Worm (Caenorhabditis elegans) whole organism, L4/young adult: ENCODE measurements around the gene spv-1.
A peak's percentile ranks its signal among the peaks of the same experiment; 100 is the strongest.

Source experiments
- W03F9.2 ChIP-seq: fragments of 150-350 bp; optimal IDR thresholded peaks from 2 replicates; lab custom pipeline; 2014; ENCODE audit warnings: missing biosample characterization, missing genetic modification characterization
- dao-5 ChIP-seq: sonication (generic microtip); optimal IDR thresholded peaks from 2 replicates; lab custom pipeline; 2016; ENCODE audit warnings: missing genotype, missing genetic modification characterization, moderate library complexity, missing compliant biosample characterization
- him-1 ChIP-seq: sonication (generic microtip); optimal IDR thresholded peaks from 2 replicates; lab custom pipeline; 2016; ENCODE audit warnings: missing genotype, missing genetic modification reagents, missing genetic modification characterization, missing compliant biosample characterization

spv-1 gene

ce11 chrII:7938078-7938477 is 9.6 kb upstream of the spv-1 start, which contains the start of gene ZK669.2:
Gene ZK669.2, minus strand, starts transcription at chrII:7938178.
- no peak for TF ChIP-seq W03F9.2 (tag; lab: Kevin White, UChicago)
- no peak for TF ChIP-seq dao-5
- no peak for TF ChIP-seq him-1 (tag; lab: Kevin White, UChicago)

DNA sequence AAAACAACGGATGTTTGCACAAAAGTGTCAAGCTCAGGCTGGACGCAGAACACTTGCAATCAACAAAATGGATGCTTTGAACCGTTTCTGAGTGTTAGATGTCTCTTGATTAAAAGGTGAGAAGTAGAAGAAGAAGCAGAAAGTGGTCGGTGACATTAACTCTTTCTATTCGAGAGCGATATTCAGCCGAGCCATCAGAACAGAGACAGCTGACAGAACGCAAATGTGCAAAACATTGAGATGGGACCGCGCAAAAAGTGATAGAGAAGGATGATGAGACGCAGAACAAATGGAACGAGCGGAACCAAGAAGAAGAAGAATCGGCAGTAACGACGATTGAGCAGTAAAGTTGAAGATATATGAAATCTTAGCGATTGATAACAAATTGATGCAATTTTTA is 7.1 kb upstream of the spv-1 start:
- no peak for TF ChIP-seq dao-5
- no peak for TF ChIP-seq him-1 (tag; lab: Kevin White, UChicago)
- no peak for TF ChIP-seq W03F9.2 (tag; lab: Kevin White, UChicago)

- TF ChIP-seq him-1 (tag; lab: Kevin White, UChicago) = no peak
- no peak for TF ChIP-seq W03F9.2 (tag; lab: Kevin White, UChicago)
- TF ChIP-seq dao-5 = no peak
Measured at ce11 chrII:7930671-7931070, 2.2 kb upstream of the spv-1 start.

ce11 chrII:7921155-7921554 is 7.3 kb downstream of the spv-1 start:
- TF ChIP-seq him-1 (tag; lab: Kevin White, UChicago) = no peak
- TF ChIP-seq dao-5 = no peak
- no peak for TF ChIP-seq W03F9.2 (tag; lab: Kevin White, UChicago)

DNA sequence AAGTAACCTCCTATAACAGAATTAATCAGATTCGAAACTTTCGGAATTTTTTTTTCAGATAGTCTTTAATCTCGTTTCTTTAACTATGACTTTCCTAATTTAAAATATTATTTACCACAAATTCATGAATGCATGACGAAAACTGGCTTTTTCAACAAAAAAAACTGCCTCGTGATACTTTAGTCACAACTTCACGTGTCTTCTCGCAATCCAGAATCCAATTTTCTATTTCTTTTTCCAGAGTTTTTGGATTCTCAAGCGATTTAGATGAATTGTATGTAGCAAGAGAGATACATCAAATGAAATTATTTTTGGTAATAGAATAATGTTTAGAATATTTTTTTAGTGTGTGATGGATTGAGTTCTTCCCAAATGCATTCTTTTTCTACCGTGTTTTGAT is 8.3 kb downstream of the spv-1 start:
- TF ChIP-seq W03F9.2 (tag; lab: Kevin White, UChicago) = no peak

ce11 chrII:7911015-7911414 is 17.5 kb downstream of the spv-1 start, which contains the start of gene ZK675.4:
Gene ZK675.4, plus strand, starts transcription at chrII:7911315.
- TF ChIP-seq him-1 (tag; lab: Kevin White, UChicago) (no peak), dao-5 (no peak), W03F9.2 (tag; lab: Kevin White, UChicago) (no peak)

- TF ChIP-seq W03F9.2 (tag; lab: Kevin White, UChicago) (no peak), dao-5 (no peak)
Measured at ce11 chrII:7907539-7907997, 20.9 kb downstream of the spv-1 start, which contains the start of gene best-23. Gene best-23, minus strand, starts transcription at chrII:7907589.

ce11 chrII:7901990-7902389 is 26.5 kb downstream of the spv-1 start:
- no peak for TF ChIP-seq him-1 (tag; lab: Kevin White, UChicago)
- TF ChIP-seq dao-5 = no peak
- no peak for TF ChIP-seq W03F9.2 (tag; lab: Kevin White, UChicago)

DNA sequence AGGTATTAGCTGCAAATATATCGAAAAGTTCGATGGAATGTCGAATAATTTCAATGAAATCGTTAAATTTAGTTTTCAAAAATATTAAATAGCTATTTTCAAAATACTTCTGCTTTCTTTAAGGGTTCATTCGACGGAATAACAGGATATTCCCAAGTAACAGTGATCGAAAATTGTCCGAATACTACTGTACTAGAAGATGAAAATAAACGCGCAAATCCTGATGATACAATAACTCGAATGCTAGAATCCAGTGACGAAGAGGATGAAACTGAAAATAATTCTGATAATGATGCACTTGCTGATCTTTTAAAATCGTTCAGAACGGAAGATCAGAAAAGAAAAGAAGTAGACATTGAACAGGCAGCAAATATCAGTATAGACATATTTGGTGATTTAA is 27.7 kb downstream of the spv-1 start:
- no peak for TF ChIP-seq him-1 (tag; lab: Kevin White, UChicago)
- no peak for TF ChIP-seq W03F9.2 (tag; lab: Kevin White, UChicago)
- TF ChIP-seq dao-5 = no peak

- TF ChIP-seq dao-5 (no peak), him-1 (tag; lab: Kevin White, UChicago) (no peak), W03F9.2 (tag; lab: Kevin White, UChicago) (no peak)
Measured at ce11 chrII:7900190-7900672, 28.3 kb downstream of the spv-1 start, which contains the start of gene rev-1. Gene rev-1, plus strand, starts transcription at chrII:7900622.

DNA sequence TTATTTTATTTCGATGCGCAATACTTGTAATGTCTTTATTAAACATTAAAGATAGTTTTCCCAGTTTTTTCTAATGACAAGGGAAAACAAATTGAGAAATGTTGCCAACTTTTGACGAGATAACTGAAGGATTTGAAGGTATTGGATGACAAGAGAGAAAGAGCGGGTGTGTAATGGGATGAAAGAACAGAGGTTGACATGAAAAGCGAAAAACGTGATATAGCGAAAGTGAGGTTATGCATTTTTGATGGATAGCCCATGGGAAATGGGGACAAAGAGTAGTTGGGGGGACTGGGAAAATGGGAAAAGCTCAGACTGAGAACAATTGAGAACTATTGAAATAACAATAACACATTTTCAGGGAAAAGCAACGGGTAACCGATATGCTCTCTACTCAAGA is 33.3 kb downstream of the spv-1 start:
- TF ChIP-seq dao-5 = no peak
- no peak for TF ChIP-seq him-1 (tag; lab: Kevin White, UChicago)
- TF ChIP-seq W03F9.2 (tag; lab: Kevin White, UChicago) = no peak

- TF ChIP-seq W03F9.2 (tag; lab: Kevin White, UChicago) = no peak
- no peak for TF ChIP-seq dao-5
- no peak for TF ChIP-seq him-1 (tag; lab: Kevin White, UChicago)
Measured at ce11 chrII:7893648-7894047, 34.9 kb downstream of the spv-1 start.

DNA sequence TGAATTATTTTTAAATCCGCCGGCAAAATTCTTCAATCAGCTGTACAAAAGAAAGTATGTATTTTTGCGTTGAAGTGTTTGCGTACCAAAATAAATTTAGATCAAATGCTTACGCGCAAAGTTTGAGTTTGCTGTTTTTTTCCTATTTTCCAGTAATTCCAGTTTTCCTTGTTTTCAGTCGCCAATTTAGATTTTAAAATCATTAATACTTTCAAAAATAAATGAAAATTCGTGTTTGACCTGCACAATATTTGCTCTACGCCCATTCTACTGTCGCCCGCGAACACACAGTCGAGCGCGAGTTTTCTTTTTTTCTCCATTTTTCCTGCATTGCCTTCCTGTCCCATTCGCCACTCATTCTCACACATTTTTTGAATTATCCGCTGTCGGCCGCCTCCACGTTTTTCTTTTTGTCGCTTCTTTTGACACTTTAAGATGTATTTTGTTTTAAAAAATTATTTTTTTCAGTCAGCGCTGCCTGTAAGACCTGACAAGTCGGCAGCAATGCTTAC is 35.7 kb downstream of the spv-1 start, which contains the start of gene ptc-1:
ptc-1 (plus strand) TSS at position 462 of the 512 bp plus-strand sequence.
- no peak for TF ChIP-seq W03F9.2 (tag; lab: Kevin White, UChicago)
- no peak for TF ChIP-seq dao-5
- TF ChIP-seq him-1 (tag; lab: Kevin White, UChicago) = no peak

ce11 chrII:7891869-7892615 is 36.5 kb downstream of the spv-1 start:
- TF ChIP-seq dao-5 (no peak), W03F9.2 (tag; lab: Kevin White, UChicago) (no peak), him-1 (tag; lab: Kevin White, UChicago) (peak; percentile 30)
